Fruit fly (Drosophila melanogaster) S2 (cell line): Measurements from ENCODE around the gene Atg6.

ENCODE experiments used
- CG8478 ChIP-seq: fragments of >200 bp; optimal IDR thresholded peaks from 2 replicates; lab custom pipeline; 2018
- CTCF ChIP-seq, 2 experiments: fragments of >200 bp; optimal IDR thresholded peaks; 2 replicates each; lab custom pipeline; 2018

dm6 chr3R:24006449-24007159 is 44.0 kb downstream of the Atg6 start:
- TF ChIP-seq CG8478 (lab: Kevin White, UChicago) (no peak), CTCF (optimal IDR thresholded peaks at IDR 0.05; lab: Kevin White, UChicago) (no peak)
